Worm (Caenorhabditis elegans): Measurements from ENCODE around the gene T09A5.15.

DNA sequence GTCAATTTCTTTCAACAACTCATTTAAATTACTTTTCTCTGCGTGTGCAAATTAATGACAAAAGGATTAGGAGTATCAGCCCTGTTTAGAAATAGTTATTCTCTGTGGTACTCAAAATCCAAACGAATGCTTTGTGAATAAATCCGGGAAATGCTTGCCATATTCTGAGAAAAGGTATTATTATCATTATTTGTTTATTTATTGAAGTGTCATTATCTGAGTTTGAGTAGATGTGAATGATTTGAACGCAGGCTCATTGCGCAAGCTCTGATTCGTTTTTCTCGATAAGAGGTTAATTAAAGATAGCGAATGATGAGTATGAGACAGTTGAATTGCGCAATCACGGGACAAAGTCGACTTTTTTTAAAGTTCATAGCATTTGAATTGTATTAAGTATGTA lies 29.9 kb upstream of the T09A5.15 start:
- TF ChIP-seq chd-7 (tag; optimal IDR thresholded peaks at IDR 0.05) (no peak), akir-1 (GFP tag; optimal IDR thresholded peaks at IDR 0.05) (no peak)
